Worm (Caenorhabditis elegans): ENCODE results near the gene enpl-1.

DNA sequence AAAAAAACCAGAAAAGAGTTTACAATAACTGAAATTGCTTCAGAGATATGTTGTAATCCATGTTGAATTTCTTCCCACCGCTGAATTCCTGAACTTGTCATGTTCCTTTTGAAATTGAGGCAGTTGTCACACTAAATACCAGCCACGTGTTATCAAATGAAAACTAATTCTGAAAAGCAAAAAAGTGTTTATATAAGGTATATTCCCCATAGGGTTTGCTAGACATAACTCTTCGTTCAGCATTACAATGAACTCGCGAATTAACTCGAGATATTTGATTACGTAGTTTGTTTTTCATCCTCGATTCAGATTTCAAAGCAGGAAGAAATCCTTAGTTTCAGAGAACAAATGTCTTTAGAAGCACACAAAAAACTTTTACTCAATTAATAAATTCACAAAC is 18.8 kb upstream of the enpl-1 start, which contains the start of gene str-3:
- TF ChIP-seq pha-4 (tag; optimal IDR thresholded peaks at IDR 0.05) (no peak), egl-44 (GFP tag; IDR thresholded peaks at IDR 0.05) (no peak), ztf-3 (GFP tag; optimal IDR thresholded peaks at IDR 0.05) (no peak), dpl-1 (GFP tag; optimal IDR thresholded peaks at IDR 0.05) (no peak)

Data from whole organism, young adult.